Fruit fly (Drosophila melanogaster) whole organism, embryonic: ENCODE measurements around the gene Or7a.

Experiments used
- Abd-B ChIP-seq: fragments of 200-800 bp; sonication (Bioruptor generic); optimal IDR thresholded peaks from 2 replicates; lab custom pipeline; 2018; ENCODE audit warnings: missing biosample characterization, mild to moderate bottlenecking, missing genetic modification characterization, moderate library complexity
- B-H1 ChIP-seq: fragments of 200-800 bp; sonication (Bioruptor generic); IDR thresholded peaks from 3 replicates; pipeline ENCODE4 v1.3.6; 2022; ENCODE audit warnings: missing biosample characterization, missing genetic modification characterization
- B-H2 ChIP-seq: fragments of 200-800 bp; sonication (Bioruptor generic); optimal IDR thresholded peaks from 2 replicates; lab custom pipeline; 2018; ENCODE audit warnings: missing biosample characterization, mild to moderate bottlenecking, missing genetic modification characterization
- BtbVII ChIP-seq: fragments of 200-800 bp; sonication (Bioruptor generic); optimal IDR thresholded peaks from 3 replicates; lab custom pipeline; 2017; ENCODE audit warnings: missing biosample characterization, mild to moderate bottlenecking, missing genetic modification characterization
- CG10462 ChIP-seq: fragments of 200-800 bp; sonication (Bioruptor generic); optimal IDR thresholded peaks from 2 replicates; lab custom pipeline; 2016; ENCODE audit warnings: missing biosample characterization, missing genetic modification characterization
- CG10565 ChIP-seq: fragments of 200-800 bp; sonication (Bioruptor generic); optimal IDR thresholded peaks from 3 replicates; lab custom pipeline; 2016; ENCODE audit warnings: missing biosample characterization, mild to moderate bottlenecking, missing genetic modification characterization
- CG11085 ChIP-seq: fragments of 200-800 bp; sonication (Bioruptor generic); IDR thresholded peaks from 2 replicates; pipeline ENCODE4 v1.3.6; 2022; ENCODE audit warnings: missing biosample characterization, missing genetic modification characterization
- CG11398 ChIP-seq: fragments of 200-800 bp; sonication (Bioruptor generic); optimal IDR thresholded peaks from 2 replicates; lab custom pipeline; 2016; ENCODE audit warnings: missing biosample characterization, missing genetic modification characterization
- CG12219 ChIP-seq: fragments of 200-800 bp; sonication (Bioruptor generic); optimal IDR thresholded peaks from 3 replicates; lab custom pipeline; 2018; ENCODE audit warnings: missing biosample characterization, mild to moderate bottlenecking, missing genetic modification characterization
- CG15696 ChIP-seq: fragments of 200-800 bp; sonication (Bioruptor generic); optimal IDR thresholded peaks from 2 replicates; lab custom pipeline; 2019; ENCODE audit warnings: missing biosample characterization, mild to moderate bottlenecking, missing genetic modification characterization, moderate library complexity
- CG16863 ChIP-seq: fragments of 200-800 bp; sonication (Bioruptor generic); optimal IDR thresholded peaks from 3 replicates; lab custom pipeline; 2016; ENCODE audit warnings: missing biosample characterization, missing genetic modification characterization
- CG1792 ChIP-seq: fragments of 200-800 bp; sonication (Bioruptor generic); optimal IDR thresholded peaks from 2 replicates; lab custom pipeline; 2016; ENCODE audit warnings: missing biosample characterization, missing genetic modification characterization
- CG18476 ChIP-seq: fragments of 200-800 bp; sonication (Bioruptor generic); optimal IDR thresholded peaks from 2 replicates; lab custom pipeline; 2016; ENCODE audit warnings: missing biosample characterization, mild to moderate bottlenecking, missing genetic modification characterization
- CG18599 ChIP-seq: fragments of 200-800 bp; sonication (Bioruptor generic); optimal IDR thresholded peaks from 3 replicates; lab custom pipeline; 2017; ENCODE audit warnings: missing biosample characterization, missing genetic modification characterization, mild to moderate bottlenecking, moderate library complexity, missing genetic modification reagents
- CG2199 ChIP-seq: fragments of 200-800 bp; sonication (Bioruptor generic); IDR thresholded peaks from 3 replicates; pipeline ENCODE4 v1.3.6; 2022; ENCODE audit warnings: missing biosample characterization, missing genetic modification characterization
- CG31365 ChIP-seq: fragments of 200-800 bp; sonication (Bioruptor generic); optimal IDR thresholded peaks from 2 replicates; lab custom pipeline; 2018; ENCODE audit warnings: missing biosample characterization, mild to moderate bottlenecking, missing genetic modification characterization
- CG34376 ChIP-seq: fragments of 200-800 bp; sonication (Bioruptor generic); optimal IDR thresholded peaks from 2 replicates; lab custom pipeline; 2018; ENCODE audit warnings: missing biosample characterization, mild to moderate bottlenecking, missing genetic modification characterization
- CG3847 ChIP-seq: fragments of 200-800 bp; sonication (Bioruptor generic); IDR thresholded peaks from 2 replicates; pipeline ENCODE4 v1.3.6; 2022; ENCODE audit warnings: missing biosample characterization, missing genetic modification characterization
- CG5180 ChIP-seq: fragments of 200-800 bp; sonication (Bioruptor generic); optimal IDR thresholded peaks from 3 replicates; lab custom pipeline; 2017; ENCODE audit warnings: missing biosample characterization, missing genetic modification characterization, mild to moderate bottlenecking, moderate library complexity, missing genetic modification reagents
- CG6765 ChIP-seq: fragments of 200-800 bp; sonication (Bioruptor generic); optimal IDR thresholded peaks from 3 replicates; lab custom pipeline; 2017; ENCODE audit warnings: missing biosample characterization, mild to moderate bottlenecking, missing genetic modification characterization
- CG7556 ChIP-seq: fragments of 200-800 bp; sonication (Bioruptor generic); optimal IDR thresholded peaks from 2 replicates; lab custom pipeline; 2017; ENCODE audit warnings: missing biosample characterization, mild to moderate bottlenecking, missing genetic modification characterization
- CrebB ChIP-seq: fragments of 200-800 bp; sonication (Bioruptor generic); optimal IDR thresholded peaks from 3 replicates; lab custom pipeline; 2018; ENCODE audit warnings: missing biosample characterization, mild to moderate bottlenecking, missing genetic modification characterization
- Deaf1 ChIP-seq: fragments of 200-800 bp; optimal IDR thresholded peaks from 3 replicates; lab custom pipeline; 2019; ENCODE audit warnings: missing biosample characterization, mild to moderate bottlenecking, missing genetic modification characterization, moderate library complexity
- Dfd ChIP-seq, 2 experiments: fragments of >200 bp; optimal IDR thresholded peaks; 2 replicates each; lab custom pipeline; 2017; ENCODE audit warnings: missing biosample characterization in 2 of 2, missing genetic modification characterization in 2 of 2
- Dp ChIP-seq: fragments of 200-800 bp; sonication (Bioruptor generic); optimal IDR thresholded peaks from 2 replicates; lab custom pipeline; 2018; ENCODE audit warnings: missing biosample characterization, mild to moderate bottlenecking, missing genetic modification characterization, moderate library complexity
- Dref ChIP-seq: fragments of 200-800 bp; sonication (Bioruptor generic); IDR thresholded peaks from 2 replicates; pipeline ENCODE4 v1.3.6; 2022; ENCODE audit warnings: missing biosample characterization, missing genetic modification characterization
- Gsc ChIP-seq: fragments of 200-800 bp; sonication (Bioruptor generic); IDR thresholded peaks from 2 replicates; pipeline ENCODE4 v1.3.6; 2022; ENCODE audit warnings: missing biosample characterization, missing genetic modification characterization
- Hmr ChIP-seq: fragments of 200-800 bp; sonication (Bioruptor generic); optimal IDR thresholded peaks from 3 replicates; lab custom pipeline; 2017; ENCODE audit warnings: mild to moderate bottlenecking, missing biosample characterization, missing genetic modification reagents, missing genetic modification characterization
- MBD-R2 ChIP-seq: fragments of 200-800 bp; sonication (Bioruptor generic); IDR thresholded peaks from 2 replicates; pipeline ENCODE4 v1.3.6; 2022; ENCODE audit warnings: missing biosample characterization, missing genetic modification characterization
- Neu2 ChIP-seq: fragments of 200-800 bp; sonication (Bioruptor generic); optimal IDR thresholded peaks from 3 replicates; lab custom pipeline; 2016; ENCODE audit warnings: missing biosample characterization, missing genetic modification characterization, borderline replicate concordance
- Oli ChIP-seq: fragments of 200-800 bp; sonication (Bioruptor generic); optimal IDR thresholded peaks from 2 replicates; lab custom pipeline; 2018; ENCODE audit warnings: missing biosample characterization, mild to moderate bottlenecking, missing genetic modification characterization, moderate library complexity
- Poxn ChIP-seq: fragments of 200-800 bp; sonication (Bioruptor generic); IDR thresholded peaks from 2 replicates; pipeline ENCODE4 v1.3.6; 2022; ENCODE audit warnings: missing biosample characterization, missing genetic modification characterization
- Ravus ChIP-seq: fragments of 200-800 bp; sonication (Bioruptor generic); IDR thresholded peaks from 2 replicates; pipeline ENCODE4 v1.3.6; 2022; ENCODE audit warnings: missing biosample characterization, missing genetic modification characterization
- Side ChIP-seq: fragments of 200-800 bp; sonication (Bioruptor generic); optimal IDR thresholded peaks from 2 replicates; lab custom pipeline; 2016; ENCODE audit warnings: missing biosample characterization, missing genetic modification characterization
- Six4 ChIP-seq: fragments of 200-800 bp; sonication (Bioruptor generic); optimal IDR thresholded peaks from 2 replicates; lab custom pipeline; 2016; ENCODE audit warnings: missing biosample characterization, missing genetic modification characterization
- Ssrp ChIP-seq: fragments of 200-800 bp; sonication (Bioruptor generic); optimal IDR thresholded peaks from 2 replicates; lab custom pipeline; 2018; ENCODE audit warnings: missing biosample characterization, mild to moderate bottlenecking, missing genetic modification characterization, moderate library complexity
- Taf1 ChIP-seq: fragments of 200-800 bp; sonication (Bioruptor generic); IDR thresholded peaks from 2 replicates; pipeline ENCODE4 v1.3.6; 2022; ENCODE audit warnings: missing biosample characterization, missing genetic modification characterization
- ci ChIP-seq: fragments of 200-800 bp; sonication (Bioruptor generic); IDR thresholded peaks from 3 replicates; pipeline ENCODE4 v1.3.6; 2022; ENCODE audit warnings: missing biosample characterization, missing genetic modification characterization
- corto ChIP-seq: fragments of 200-800 bp; sonication (Bioruptor generic); optimal IDR thresholded peaks from 2 replicates; lab custom pipeline; 2016; ENCODE audit warnings: missing biosample characterization, mild to moderate bottlenecking, missing genetic modification characterization, moderate library complexity
- crp ChIP-seq, 2 experiments: fragments of 200-800 bp; sonication (Bioruptor generic); optimal IDR thresholded peaks; 2 replicates in 1 of 2; 3 replicates in 1 of 2; lab custom pipeline; 2017; ENCODE audit warnings: missing biosample characterization in 2 of 2, missing genetic modification characterization in 2 of 2, mild to moderate bottlenecking in 1 of 2, moderate library complexity in 1 of 2
- da ChIP-seq: fragments of 200-800 bp; sonication (Bioruptor generic); optimal IDR thresholded peaks from 2 replicates; lab custom pipeline; 2016; ENCODE audit warnings: missing biosample characterization, missing genetic modification characterization
- gt ChIP-seq: fragments of 200-800 bp; sonication (Bioruptor generic); IDR thresholded peaks from 2 replicates; pipeline ENCODE4 v1.3.6; 2022; ENCODE audit warnings: missing biosample characterization, missing genetic modification characterization
- her ChIP-seq: fragments of 200-800 bp; sonication (Bioruptor generic); optimal IDR thresholded peaks from 2 replicates; lab custom pipeline; 2016; ENCODE audit warnings: missing biosample characterization, missing genetic modification characterization
- inv ChIP-seq: fragments of 200-800 bp; sonication (Bioruptor generic); IDR thresholded peaks from 2 replicates; pipeline ENCODE4 v1.3.6; 2022; ENCODE audit warnings: missing biosample characterization, missing genetic modification characterization; ENCODE audit not compliant: partially characterized antibody
- luna ChIP-seq: fragments of 200-800 bp; sonication (Bioruptor generic); optimal IDR thresholded peaks from 2 replicates; lab custom pipeline; 2016; ENCODE audit warnings: missing biosample characterization, missing genetic modification characterization
- maf-S ChIP-seq: fragments of 200-800 bp; sonication (Bioruptor generic); optimal IDR thresholded peaks from 2 replicates; lab custom pipeline; 2016; ENCODE audit warnings: missing biosample characterization, missing genetic modification characterization
- onecut ChIP-seq: fragments of 200-800 bp; sonication (Bioruptor generic); IDR thresholded peaks from 2 replicates; pipeline ENCODE4 v1.3.6; 2022; ENCODE audit warnings: missing biosample characterization, missing genetic modification characterization
- psq ChIP-seq: fragments of 200-800 bp; sonication (Bioruptor generic); optimal IDR thresholded peaks from 2 replicates; lab custom pipeline; 2017; ENCODE audit warnings: missing biosample characterization, missing genetic modification characterization
- repo ChIP-seq: fragments of 200-800 bp; sonication (Bioruptor generic); optimal IDR thresholded peaks from 2 replicates; lab custom pipeline; 2016; ENCODE audit warnings: missing biosample characterization, missing genetic modification characterization
- shn ChIP-seq: fragments of 200-800 bp; sonication (Bioruptor generic); optimal IDR thresholded peaks from 3 replicates; lab custom pipeline; 2016; ENCODE audit warnings: missing biosample characterization, missing genetic modification characterization
- stc ChIP-seq: fragments of 200-800 bp; sonication (Bioruptor generic); IDR thresholded peaks from 2 replicates; pipeline ENCODE4 v1.3.6; 2022; ENCODE audit warnings: missing biosample characterization, missing genetic modification characterization
- tin ChIP-seq: fragments of 200-800 bp; sonication (Bioruptor generic); optimal IDR thresholded peaks from 3 replicates; lab custom pipeline; 2016; ENCODE audit warnings: missing biosample characterization, missing genetic modification characterization

Gene Or7a

dm6 chrX:8125224-8125649 lies 40.3 kb downstream of the Or7a start (continued):
- peak; percentile 74 for TF ChIP-seq Ssrp (tag; lab: Kevin White, UChicago)
- no peak for TF ChIP-seq psq
- TF ChIP-seq Taf1, result no peak
- no peak for TF ChIP-seq CG18599 (GFP tag; lab: Kevin White, UChicago)
- TF ChIP-seq tin (GFP tag; lab: Kevin White, UChicago), result peak; percentile 49
- no peak for TF ChIP-seq Ravus (GFP tag; lab: Robert Waterston, UW)
- no peak for TF ChIP-seq maf-S (GFP tag; lab: Kevin White, UChicago)
- no peak for TF ChIP-seq CG2199 (GFP tag; lab: Robert Waterston, UW)
- TF ChIP-seq Deaf1 (tag; lab: Kevin White, UChicago), result no peak
- TF ChIP-seq Oli (tag; lab: Kevin White, UChicago), result peak; percentile 74
- no peak for TF ChIP-seq Gsc
- 0 out of 2 replicates have a peak, but pooled peaks have one; percentile 18 for TF ChIP-seq onecut (GFP tag; lab: Robert Waterston, UW)
- no peak for TF ChIP-seq CG10565 (GFP tag; lab: Kevin White, UChicago)
- peak; percentile 11 for TF ChIP-seq CG5180 (GFP tag; lab: Kevin White, UChicago)
- no peak for TF ChIP-seq da
- peak; percentile 9 for TF ChIP-seq Six4 (GFP tag; lab: Kevin White, UChicago)
- TF ChIP-seq BtbVII (GFP tag; lab: Kevin White, UChicago), result no peak
- TF ChIP-seq Abd-B, result peak; percentile 62
- TF ChIP-seq CG15696 (tag; lab: Kevin White, UChicago), result peak; percentile 29
- no peak for TF ChIP-seq corto (GFP tag; lab: Kevin White, UChicago)
- no peak for TF ChIP-seq shn (GFP tag; lab: Kevin White, UChicago)
- no peak for TF ChIP-seq CG6765 (GFP tag; lab: Kevin White, UChicago)
- TF ChIP-seq CG12219 (GFP tag; lab: Kevin White, UChicago), result no peak
- no peak for TF ChIP-seq CG11398 (GFP tag; lab: Kevin White, UChicago)
- no peak for TF ChIP-seq Dfd (GFP tag; optimal IDR thresholded peaks at IDR 0.05; lab: Kevin White, UChicago)
- peak; percentile 12; the same call in 1 of the 3 replicates for TF ChIP-seq B-H1 (GFP tag; lab: Robert Waterston, UW)
- TF ChIP-seq CG1792 (GFP tag; lab: Kevin White, UChicago), result no peak
- TF ChIP-seq CG16863 (GFP tag; lab: Kevin White, UChicago), result no peak
- no peak for TF ChIP-seq CG18476 (GFP tag; lab: Kevin White, UChicago)
- peak; percentile 3 for TF ChIP-seq Hmr
- TF ChIP-seq repo (GFP tag; lab: Kevin White, UChicago), result no peak
- TF ChIP-seq CG34376, result no peak
- no peak for TF ChIP-seq inv (GFP tag; lab: Robert Waterston, UW)
- TF ChIP-seq her (GFP tag; lab: Kevin White, UChicago), result no peak
- TF ChIP-seq B-H2 (GFP tag; lab: Kevin White, UChicago), result no peak
- no peak for TF ChIP-seq Side (GFP tag; lab: Kevin White, UChicago)
- TF ChIP-seq ci (GFP tag; lab: Robert Waterston, UW), result no peak
- no peak for TF ChIP-seq Dp (GFP tag; lab: Kevin White, UChicago)
- peak; percentile 54; the same call in 1 of the 2 replicates for TF ChIP-seq stc (GFP tag; lab: Robert Waterston, UW)
- TF ChIP-seq luna, result no peak
- TF ChIP-seq CrebB (tag; lab: Kevin White, UChicago), result no peak
- TF ChIP-seq gt, result no peak
- no peak for TF ChIP-seq CG11085 (GFP tag; lab: Robert Waterston, UW)
- peak; percentile 70 for TF ChIP-seq CG7556 (GFP tag; lab: Kevin White, UChicago)
- no peak for TF ChIP-seq Poxn (GFP tag; lab: Robert Waterston, UW)
- no peak for TF ChIP-seq crp (GFP tag; optimal IDR thresholded peaks at IDR 0.05; lab: Kevin White, UChicago)
- no peak for TF ChIP-seq Dref (GFP tag; lab: Robert Waterston, UW)
- no peak for TF ChIP-seq CG3847 (GFP tag; lab: Robert Waterston, UW)
- TF ChIP-seq MBD-R2 (GFP tag; lab: Robert Waterston, UW), result no peak
- no peak for TF ChIP-seq CG31365 (tag; lab: Kevin White, UChicago)
- no peak for TF ChIP-seq Neu2
- no peak for TF ChIP-seq CG10462 (GFP tag; lab: Kevin White, UChicago)
